Fruit fly (Drosophila melanogaster) whole organism: Measurements from ENCODE around the gene Lrrk.

ENCODE experiments used
- CG8478 ChIP-seq: fragments of >200 bp; optimal IDR thresholded peaks from 2 replicates; lab custom pipeline; 2018; ENCODE audit warnings: inconsistent platforms
- Dll ChIP-seq: fragments of >200 bp; optimal IDR thresholded peaks from 2 replicates; lab custom pipeline; 2017
- EcR ChIP-seq, 2 experiments: fragments of >200 bp; optimal IDR thresholded peaks; 2 replicates each; lab custom pipeline; 2017; ENCODE audit warnings: missing biosample characterization in 2 of 2, missing genetic modification characterization in 2 of 2, missing genetic modification reagents in 2 of 2
- pan ChIP-seq: fragments of >200 bp; optimal IDR thresholded peaks from 2 replicates; lab custom pipeline; 2017
- psq ChIP-seq: fragments of >200 bp; optimal IDR thresholded peaks from 2 replicates; lab custom pipeline; 2017
- usp ChIP-seq: fragments of >200 bp; optimal IDR thresholded peaks from 2 replicates; lab custom pipeline; 2017; ENCODE audit warnings: missing biosample characterization, missing genetic modification characterization, mixed read lengths

Gene Lrrk

DNA sequence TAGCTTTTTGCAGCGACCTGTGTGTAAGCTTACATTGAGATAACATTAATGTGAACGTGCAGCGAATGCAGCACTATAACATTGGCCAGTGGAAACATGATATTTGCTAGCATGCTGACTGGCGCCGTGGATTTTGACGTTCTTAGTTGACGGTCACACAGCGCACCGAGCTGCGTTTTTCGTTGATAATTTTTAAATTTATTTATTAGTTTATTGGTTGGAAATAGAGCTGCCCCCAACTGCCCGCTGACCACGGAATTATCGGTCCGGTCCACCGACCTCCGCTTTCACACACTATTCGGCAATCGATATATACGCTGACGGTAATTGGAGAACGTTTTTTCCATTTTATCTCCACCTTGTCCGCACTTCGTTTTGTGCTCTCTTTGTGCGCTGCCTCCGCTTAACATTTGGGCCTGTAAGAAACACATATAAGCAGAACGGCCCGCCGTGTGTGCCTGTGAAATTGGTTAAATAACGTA is 13.4 kb upstream of the Lrrk start, which contains the start of gene H:
Gene H (plus strand): TSS at position 134 of the 482 bp plus-strand sequence.
- no peak for TF ChIP-seq CG8478 (lab: Kevin White, UChicago)
- no peak for TF ChIP-seq Dll (lab: Kevin White, UChicago)
- TF ChIP-seq psq, result no peak
- TF ChIP-seq usp (GFP tag; lab: Kevin White, UChicago), result no peak
- no peak for TF ChIP-seq EcR (GFP tag; optimal IDR thresholded peaks at IDR 0.05; lab: Kevin White, UChicago)
- TF ChIP-seq pan (lab: Kevin White, UChicago), result no peak

dm6 chr3R:20622297-20623168 is 12.7 kb upstream of the Lrrk start:
- TF ChIP-seq psq (no peak), EcR (GFP tag; optimal IDR thresholded peaks at IDR 0.05; lab: Kevin White, UChicago) (no peak), Dll (lab: Kevin White, UChicago) (no peak), usp (GFP tag; lab: Kevin White, UChicago) (no peak), CG8478 (lab: Kevin White, UChicago) (no peak), pan (lab: Kevin White, UChicago) (no peak)

- TF ChIP-seq CG8478 (lab: Kevin White, UChicago) (no peak), EcR (GFP tag; optimal IDR thresholded peaks at IDR 0.05; lab: Kevin White, UChicago) (no peak), psq (no peak), usp (GFP tag; lab: Kevin White, UChicago) (no peak), Dll (lab: Kevin White, UChicago) (no peak), pan (lab: Kevin White, UChicago) (no peak)
Measured at dm6 chr3R:20626123-20626522, 9.2 kb upstream of the Lrrk start.

DNA sequence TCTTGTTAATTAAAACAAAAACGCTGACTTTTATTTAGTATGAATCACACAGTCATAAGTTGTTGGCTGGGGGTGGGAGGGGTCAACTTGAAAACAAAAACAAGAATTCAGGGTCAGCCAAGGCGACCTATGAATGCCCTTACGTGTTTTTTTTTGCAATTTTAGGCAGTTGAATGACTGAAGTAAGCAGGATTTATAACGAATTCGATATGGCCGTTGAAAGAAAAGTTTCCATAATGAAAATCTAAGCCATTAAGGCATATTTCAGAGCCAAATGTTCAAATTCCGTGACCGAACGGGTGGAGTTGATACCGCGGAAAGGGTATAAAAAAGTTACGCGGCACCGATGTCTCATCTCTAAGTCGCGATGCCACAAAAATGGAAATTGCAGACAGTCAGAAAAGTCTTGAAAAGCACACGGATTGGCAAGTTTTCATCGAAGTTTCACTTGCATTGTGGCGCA is 1.3 kb upstream of the Lrrk start:
- no peak for TF ChIP-seq usp (GFP tag; lab: Kevin White, UChicago)
- no peak for TF ChIP-seq EcR (GFP tag; optimal IDR thresholded peaks at IDR 0.05; lab: Kevin White, UChicago)
- no peak for TF ChIP-seq psq
- no peak for TF ChIP-seq Dll (lab: Kevin White, UChicago)
- no peak for TF ChIP-seq pan (lab: Kevin White, UChicago)

DNA sequence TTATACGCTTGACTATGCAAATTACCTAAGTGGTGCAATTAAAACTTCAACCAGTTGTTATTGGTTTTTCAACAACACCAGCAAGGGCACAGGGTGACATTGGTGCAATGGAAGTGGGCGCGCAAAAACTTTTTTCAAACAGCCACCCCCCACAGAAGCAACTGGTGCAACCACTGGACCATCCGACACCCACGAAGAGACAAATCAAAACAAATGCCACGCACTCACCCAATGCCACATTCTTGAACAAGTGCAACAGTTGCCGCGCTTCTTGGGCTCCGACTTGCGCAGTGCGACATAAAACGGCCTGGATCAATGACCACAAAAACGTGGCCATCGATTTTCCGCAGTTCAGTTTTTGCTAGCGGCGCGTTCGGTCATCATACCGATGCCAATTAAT is 455 bp downstream of the Lrrk start:
- TF ChIP-seq psq (no peak), pan (lab: Kevin White, UChicago) (no peak), usp (GFP tag; lab: Kevin White, UChicago) (no peak), EcR (GFP tag; optimal IDR thresholded peaks at IDR 0.05; lab: Kevin White, UChicago) (no peak), Dll (lab: Kevin White, UChicago) (no peak), CG8478 (lab: Kevin White, UChicago) (no peak)

DNA sequence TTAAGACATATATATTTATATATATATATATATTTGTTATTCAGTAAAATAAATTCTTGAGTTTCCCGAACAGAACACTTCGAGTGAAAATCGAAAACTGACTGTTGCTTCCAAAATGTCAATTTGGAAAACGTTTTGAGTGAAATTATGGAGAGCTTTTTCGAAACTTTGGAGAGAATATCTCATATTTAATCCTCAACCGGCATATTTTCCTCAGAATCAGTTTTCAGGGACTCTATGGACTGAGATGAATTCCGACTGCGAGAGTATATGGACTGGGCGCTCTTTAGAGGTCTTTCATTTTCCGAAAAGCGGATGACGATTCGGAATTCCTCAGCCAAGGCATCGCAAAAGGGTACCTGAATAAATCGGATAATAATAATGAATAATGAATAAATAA is 13.3 kb downstream of the Lrrk start, which contains the start of gene GluRIIE:
Gene GluRIIE (minus strand): TSS at position 101 of the 400 bp plus-strand sequence.
- TF ChIP-seq usp (GFP tag; lab: Kevin White, UChicago) (no peak), pan (lab: Kevin White, UChicago) (no peak), Dll (lab: Kevin White, UChicago) (no peak), psq (no peak), EcR (GFP tag; optimal IDR thresholded peaks at IDR 0.05; lab: Kevin White, UChicago) (no peak), CG8478 (lab: Kevin White, UChicago) (no peak)

DNA sequence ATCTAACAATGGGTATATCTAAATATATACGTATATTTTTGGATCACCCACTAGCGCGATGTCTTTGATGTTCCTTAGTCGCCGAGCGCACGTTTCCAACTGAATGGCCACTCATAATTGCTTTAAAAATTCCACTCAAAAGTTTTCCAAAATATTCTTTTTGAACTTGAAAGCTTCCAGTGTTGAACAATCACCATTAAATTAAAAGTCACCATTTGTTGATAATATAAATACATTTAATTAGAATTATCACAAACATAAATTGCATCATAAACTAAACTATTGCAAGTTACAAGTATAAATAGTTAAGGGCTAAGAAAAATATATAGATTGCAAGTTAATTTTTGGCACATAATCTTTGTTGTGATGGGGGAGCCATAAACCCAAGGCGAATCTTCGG is 17.1 kb downstream of the Lrrk start, which contains the start of gene GluRIID:
Gene GluRIID (minus strand): TSS at position 101 of the 400 bp plus-strand sequence.
- no peak for TF ChIP-seq pan (lab: Kevin White, UChicago)
- TF ChIP-seq psq, result no peak
- TF ChIP-seq CG8478 (lab: Kevin White, UChicago), result no peak
- no peak for TF ChIP-seq EcR (GFP tag; optimal IDR thresholded peaks at IDR 0.05; lab: Kevin White, UChicago)
- no peak for TF ChIP-seq usp (GFP tag; lab: Kevin White, UChicago)
- no peak for TF ChIP-seq Dll (lab: Kevin White, UChicago)

DNA sequence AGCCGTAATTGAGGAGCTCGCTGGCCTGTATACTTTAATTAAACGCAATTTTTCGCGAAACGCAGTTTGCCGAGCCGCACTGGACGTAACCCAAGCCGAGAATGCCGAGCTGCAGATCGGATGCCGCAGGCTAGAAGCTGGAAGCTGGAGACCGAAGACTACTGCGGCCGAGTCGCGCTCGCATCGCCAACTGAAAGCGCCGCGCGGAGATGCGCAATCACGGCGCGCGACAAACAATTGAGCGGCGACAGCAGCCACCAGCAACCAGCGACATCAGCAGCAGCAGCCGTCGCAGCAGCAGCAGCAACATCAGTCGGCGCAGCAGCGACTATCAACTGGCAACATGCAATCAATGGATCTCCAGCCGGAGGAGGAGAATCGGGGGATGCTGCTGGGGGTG is 21.4 kb downstream of the Lrrk start:
- TF ChIP-seq Dll (lab: Kevin White, UChicago) (no peak), usp (GFP tag; lab: Kevin White, UChicago) (no peak), psq (no peak), CG8478 (lab: Kevin White, UChicago) (no peak), EcR (GFP tag; optimal IDR thresholded peaks at IDR 0.05; lab: Kevin White, UChicago) (no peak), pan (lab: Kevin White, UChicago) (no peak)

- TF ChIP-seq pan (lab: Kevin White, UChicago) (no peak), EcR (GFP tag; optimal IDR thresholded peaks at IDR 0.05; lab: Kevin White, UChicago) (no peak), CG8478 (lab: Kevin White, UChicago) (no peak), psq (no peak), usp (GFP tag; lab: Kevin White, UChicago) (no peak), Dll (lab: Kevin White, UChicago) (no peak)
Measured at dm6 chr3R:20659804-20660203, 24.5 kb downstream of the Lrrk start, which contains the start of gene Nep4. TSS of gene Nep4 (minus strand) at chr3R:20659904.

- TF ChIP-seq usp (GFP tag; lab: Kevin White, UChicago) (no peak), CG8478 (lab: Kevin White, UChicago) (no peak), psq (no peak), pan (lab: Kevin White, UChicago) (no peak), EcR (GFP tag; optimal IDR thresholded peaks at IDR 0.05; lab: Kevin White, UChicago) (no peak), Dll (lab: Kevin White, UChicago) (no peak)
Measured at dm6 chr3R:20669040-20669621, 33.9 kb downstream of the Lrrk start, which contains the start of gene Cpr92F. TSS of gene Cpr92F (plus strand) at chr3R:20669571.

dm6 chr3R:20675772-20676171 is 40.5 kb downstream of the Lrrk start:
- TF ChIP-seq psq (no peak), EcR (GFP tag; optimal IDR thresholded peaks at IDR 0.05; lab: Kevin White, UChicago) (no peak), CG8478 (lab: Kevin White, UChicago) (no peak), Dll (lab: Kevin White, UChicago) (no peak), usp (GFP tag; lab: Kevin White, UChicago) (no peak), pan (lab: Kevin White, UChicago) (no peak)
